Worm (Caenorhabditis elegans) whole organism, dauer: ENCODE data around the gene mls-1.
"Not testable (repeated sequence)": the region's sequence is repeated elsewhere in the genome, so short reads cannot be mapped to it uniquely, and the experiment has no call there.

Experiments
- unc-62 ChIP-seq: sonication (generic microtip); optimal IDR thresholded peaks from 2 replicates; lab custom pipeline; 2017; ENCODE audit warnings: missing biosample characterization, missing genetic modification reagents, missing genetic modification characterization

mls-1 gene

ce11 chrIII:7460018-7460417 lies at the start of gene mls-1:
mls-1 (plus strand) TSS chrIII:7460341.
- no peak for TF ChIP-seq unc-62 (GFP tag; lab: Kevin White, UChicago)

- TF ChIP-seq unc-62 (GFP tag; lab: Kevin White, UChicago) = no peak
Measured at ce11 chrIII:7453653-7454124, 6.5 kb upstream of the mls-1 start, which contains the start of gene alh-12. alh-12 (plus strand) TSS chrIII:7454074.

ce11 chrIII:7456640-7457039 lies 3.5 kb upstream of the mls-1 start, which contains the start of gene Y69F12A.1:
Y69F12A.1 (plus strand) TSS chrIII:7456940.
- TF ChIP-seq unc-62 (GFP tag; lab: Kevin White, UChicago) = no peak

ce11 chrIII:7458846-7459365 lies 1.2 kb upstream of the mls-1 start, which contains the start of the genes fipr-19 and fipr-18:
fipr-19 (minus strand) TSS chrIII:7458946.
fipr-18 (plus strand) TSS chrIII:7459315.
- no peak for TF ChIP-seq unc-62 (GFP tag; lab: Kevin White, UChicago)

DNA sequence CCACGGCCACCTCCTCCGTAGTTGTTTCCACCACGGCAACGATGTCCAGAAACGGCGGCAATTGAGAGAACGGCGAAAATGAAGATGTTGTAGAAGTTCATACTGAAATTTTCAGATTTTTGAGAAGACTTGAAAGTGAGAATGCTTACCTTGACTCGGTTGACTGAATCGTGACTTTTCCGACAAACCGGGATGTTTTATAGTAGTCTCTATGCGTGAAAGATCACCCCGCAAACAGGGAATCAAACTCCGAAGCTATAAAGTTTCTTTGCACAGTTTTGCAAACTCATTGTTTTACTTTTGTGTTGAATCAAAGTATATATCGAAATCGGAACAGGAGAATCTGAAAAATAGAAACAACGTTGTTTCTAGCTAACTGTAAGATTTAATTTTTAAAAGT lies 2.2 kb downstream of the mls-1 start, which contains the start of gene fipr-20:
Gene fipr-20 (minus strand): TSS at position 101 of the 400 bp plus-strand sequence.
- TF ChIP-seq unc-62 (GFP tag; lab: Kevin White, UChicago) = no peak

ce11 chrIII:7463438-7464008 lies 3.4 kb downstream of the mls-1 start, which contains the start of gene H14A12.3:
H14A12.3 (plus strand) TSS chrIII:7463797.
- TF ChIP-seq unc-62 (GFP tag; lab: Kevin White, UChicago) = no peak

- TF ChIP-seq unc-62 (GFP tag; lab: Kevin White, UChicago) = no peak
Measured at ce11 chrIII:7465347-7465746, 5.2 kb downstream of the mls-1 start, which contains the start of gene fum-1. fum-1 (plus strand) TSS chrIII:7465605.

DNA sequence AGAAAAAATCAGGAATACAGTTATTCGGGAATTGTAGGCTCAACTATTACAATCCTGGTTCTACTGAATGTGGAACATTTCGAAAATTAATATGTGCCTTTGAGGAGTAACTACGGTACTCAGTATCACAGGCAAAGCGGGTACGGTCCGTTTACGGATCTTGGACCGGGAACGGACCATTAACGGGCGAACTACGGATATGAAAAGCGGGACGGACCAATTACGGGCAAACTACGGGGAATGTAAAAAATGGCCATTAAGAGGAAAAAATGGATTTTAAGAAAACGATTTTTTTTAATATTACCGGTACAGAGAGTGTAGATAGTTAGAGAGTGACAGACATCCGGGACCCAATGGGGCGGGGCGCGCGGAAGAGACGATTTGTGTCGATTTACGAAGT lies 8.8 kb downstream of the mls-1 start, which contains the start of gene H14A12.5:
Gene H14A12.5 (minus strand): TSS at position 101 of the 400 bp plus-strand sequence.
- TF ChIP-seq unc-62 (GFP tag; lab: Kevin White, UChicago) = not testable (repeated sequence)

- no peak for TF ChIP-seq unc-62 (GFP tag; lab: Kevin White, UChicago)
Measured at ce11 chrIII:7478932-7479331, 18.8 kb downstream of the mls-1 start.

DNA sequence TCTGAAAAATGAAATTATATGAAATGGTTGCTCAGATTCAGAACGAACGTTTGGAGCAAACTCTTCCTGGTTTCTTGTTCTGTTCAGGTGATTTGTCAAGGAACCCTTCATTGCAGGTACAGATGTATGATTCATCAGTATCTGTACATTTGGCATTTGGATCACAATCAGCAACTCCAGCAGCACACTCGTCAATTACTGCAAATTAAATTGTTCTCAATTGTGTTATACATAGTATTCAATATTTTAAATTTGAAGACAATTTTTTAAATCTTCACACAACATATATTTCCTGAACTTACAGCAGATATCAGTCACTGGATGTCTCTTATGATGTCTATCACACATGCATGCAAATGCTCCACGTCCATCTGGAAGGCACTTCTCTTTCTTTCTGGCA lies 24.6 kb downstream of the mls-1 start:
- TF ChIP-seq unc-62 (GFP tag; lab: Kevin White, UChicago) = no peak

ce11 chrIII:7488303-7488702 lies 28.2 kb downstream of the mls-1 start:
- no peak for TF ChIP-seq unc-62 (GFP tag; lab: Kevin White, UChicago)

ce11 chrIII:7489055-7489534 lies 29.0 kb downstream of the mls-1 start, which contains the start of gene mup-4:
mup-4 (minus strand) TSS chrIII:7489105.
- no peak for TF ChIP-seq unc-62 (GFP tag; lab: Kevin White, UChicago)

DNA sequence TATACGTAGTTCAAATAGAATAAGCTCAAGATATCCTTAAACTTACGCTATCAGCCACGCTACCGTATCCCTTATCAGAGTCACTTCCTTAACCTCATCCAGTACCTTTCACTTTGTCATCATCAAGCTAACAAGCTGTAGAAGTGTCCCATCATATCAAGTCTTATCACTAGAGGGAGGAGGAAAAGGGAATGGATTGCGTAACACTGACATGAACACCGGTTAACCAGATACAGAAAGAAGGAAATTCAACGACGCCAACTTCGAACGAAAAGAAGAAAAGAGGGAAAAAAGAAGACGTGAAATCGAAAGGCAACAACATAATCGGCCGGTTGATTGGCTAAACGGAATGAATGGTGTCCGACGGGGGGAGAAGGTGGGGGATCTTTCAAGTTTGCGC lies 29.9 kb downstream of the mls-1 start:
- TF ChIP-seq unc-62 (GFP tag; lab: Kevin White, UChicago) = no peak

ce11 chrIII:7491931-7492330 lies 31.8 kb downstream of the mls-1 start:
- no peak for TF ChIP-seq unc-62 (GFP tag; lab: Kevin White, UChicago)

DNA sequence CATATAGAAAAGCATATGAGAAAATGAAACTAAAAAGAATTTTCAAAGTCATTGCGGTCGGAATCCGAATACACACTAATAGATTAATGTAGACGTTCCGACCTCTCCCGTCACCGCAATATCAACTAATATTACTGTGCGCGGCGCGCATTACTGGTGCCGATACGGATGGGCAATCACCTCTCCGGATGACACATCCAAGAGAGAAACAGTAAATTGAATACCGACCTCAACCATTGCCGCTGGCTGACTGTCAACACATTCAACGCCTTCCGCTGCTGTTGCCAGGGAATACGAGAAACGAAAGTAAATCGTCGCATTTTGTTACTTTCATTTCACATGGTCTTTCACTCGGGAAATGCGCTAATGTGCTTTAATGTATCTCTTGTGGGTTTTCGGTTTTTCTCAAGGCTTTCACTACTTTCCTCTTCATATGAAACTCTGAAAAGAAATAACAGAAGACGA lies 34.7 kb downstream of the mls-1 start:
- TF ChIP-seq unc-62 (GFP tag; lab: Kevin White, UChicago) = no peak

ce11 chrIII:7495616-7496146 lies 35.5 kb downstream of the mls-1 start:
- TF ChIP-seq unc-62 (GFP tag; lab: Kevin White, UChicago) = no peak
